Worm (Caenorhabditis elegans) whole organism, L4/young adult: Measurements from ENCODE around the gene str-55.

Experiments
- W03F9.2 ChIP-seq: fragments of 150-350 bp; optimal IDR thresholded peaks from 2 replicates; lab custom pipeline; 2014; ENCODE audit warnings: missing biosample characterization, missing genetic modification characterization
- dao-5 ChIP-seq: sonication (generic microtip); optimal IDR thresholded peaks from 2 replicates; lab custom pipeline; 2016; ENCODE audit warnings: missing genotype, missing genetic modification characterization, moderate library complexity, missing compliant biosample characterization
- him-1 ChIP-seq: sonication (generic microtip); optimal IDR thresholded peaks from 2 replicates; lab custom pipeline; 2016; ENCODE audit warnings: missing genotype, missing genetic modification reagents, missing genetic modification characterization, missing compliant biosample characterization

str-55 gene

DNA sequence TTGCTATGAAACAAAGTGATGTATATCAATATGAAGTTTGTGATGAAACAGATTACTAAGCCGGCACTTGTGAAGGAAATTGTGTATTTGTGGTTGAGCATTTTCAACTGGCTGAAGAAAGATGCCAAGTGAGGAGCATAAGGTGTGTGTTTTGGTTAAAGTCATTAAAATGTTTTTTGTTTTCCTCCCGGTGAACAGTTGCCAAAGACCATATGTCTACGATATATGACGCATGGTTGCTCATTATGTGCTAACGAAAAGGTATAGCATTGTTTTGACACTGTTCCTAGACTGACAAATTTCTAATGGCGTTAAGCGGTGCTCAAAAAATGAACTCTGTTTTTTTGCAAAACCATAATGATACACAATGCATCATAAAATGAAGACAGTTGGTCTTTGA is at the start of gene str-55:
Gene str-55, minus strand, starts transcription at position 101 of the 400 bp plus-strand sequence.
- TF ChIP-seq W03F9.2 (tag; lab: Kevin White, UChicago) (no peak), dao-5 (tag; lab: Kevin White, UChicago) (no peak), him-1 (tag; lab: Kevin White, UChicago) (no peak)

DNA sequence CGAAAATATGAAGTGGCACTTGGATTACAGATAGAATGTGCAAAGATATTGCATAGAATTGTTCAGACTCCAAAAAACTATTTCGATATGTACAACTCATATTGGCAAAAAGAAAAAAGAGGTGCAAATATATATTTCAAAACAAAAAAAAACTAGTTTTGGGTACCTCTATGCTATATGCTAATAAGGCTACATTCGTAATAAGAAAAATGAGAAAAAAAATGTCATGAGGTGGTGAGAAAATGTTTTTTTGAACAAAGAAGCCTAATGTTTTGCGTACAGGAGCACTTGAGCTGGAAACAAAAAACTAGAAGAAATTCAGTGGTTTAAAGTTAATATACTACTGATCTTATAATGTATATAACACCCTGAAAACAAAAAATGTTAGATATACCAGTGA is 44.0 kb upstream of the str-55 start, which contains the start of gene srh-142:
Gene srh-142, minus strand, starts transcription at position 101 of the 400 bp plus-strand sequence.
- TF ChIP-seq dao-5 (tag; lab: Kevin White, UChicago) (no peak), him-1 (tag; lab: Kevin White, UChicago) (no peak), W03F9.2 (tag; lab: Kevin White, UChicago) (no peak)

DNA sequence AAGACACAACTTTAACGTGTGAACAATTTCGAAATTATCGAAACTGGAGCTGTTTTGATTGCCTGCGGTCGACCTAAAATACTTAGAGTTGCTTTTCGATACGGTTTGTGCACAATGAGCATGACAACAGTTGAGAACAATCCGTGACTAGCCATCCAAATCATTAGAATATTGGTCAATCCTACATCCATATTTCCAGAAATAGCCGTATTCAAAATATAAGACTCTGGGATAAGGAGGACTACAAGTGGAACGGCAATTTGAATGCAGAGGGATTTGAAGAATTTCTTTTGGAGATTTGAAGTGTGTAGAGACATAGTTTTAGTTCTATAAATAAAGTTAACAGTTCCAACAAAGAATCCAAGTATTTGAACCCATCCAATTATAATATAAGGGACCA is 42.5 kb upstream of the str-55 start:
- TF ChIP-seq him-1 (tag; lab: Kevin White, UChicago) (no peak), dao-5 (tag; lab: Kevin White, UChicago) (no peak), W03F9.2 (tag; lab: Kevin White, UChicago) (no peak)

DNA sequence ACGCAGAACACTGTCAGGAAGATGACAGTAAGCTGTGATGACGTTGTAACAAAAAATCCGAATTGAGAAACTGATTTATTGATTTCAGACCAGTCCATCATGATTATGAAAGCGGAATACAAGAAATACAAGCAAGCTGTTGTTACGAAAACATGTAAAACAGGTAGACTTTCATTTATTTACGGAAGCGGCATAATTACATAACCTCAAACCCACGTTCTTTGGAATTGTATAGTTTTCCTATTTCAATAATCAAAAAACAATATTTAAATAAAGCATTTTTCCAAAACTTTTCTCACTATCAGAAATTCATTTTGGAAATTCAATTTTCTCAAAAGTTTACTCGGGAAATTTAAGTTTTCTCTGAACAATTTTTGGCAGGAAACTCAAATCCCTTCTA is 41.8 kb upstream of the str-55 start, which contains the start of gene str-15:
Gene str-15, minus strand, starts transcription at position 101 of the 400 bp plus-strand sequence.
- TF ChIP-seq W03F9.2 (tag; lab: Kevin White, UChicago) (no peak), dao-5 (tag; lab: Kevin White, UChicago) (no peak), him-1 (tag; lab: Kevin White, UChicago) (no peak)

DNA sequence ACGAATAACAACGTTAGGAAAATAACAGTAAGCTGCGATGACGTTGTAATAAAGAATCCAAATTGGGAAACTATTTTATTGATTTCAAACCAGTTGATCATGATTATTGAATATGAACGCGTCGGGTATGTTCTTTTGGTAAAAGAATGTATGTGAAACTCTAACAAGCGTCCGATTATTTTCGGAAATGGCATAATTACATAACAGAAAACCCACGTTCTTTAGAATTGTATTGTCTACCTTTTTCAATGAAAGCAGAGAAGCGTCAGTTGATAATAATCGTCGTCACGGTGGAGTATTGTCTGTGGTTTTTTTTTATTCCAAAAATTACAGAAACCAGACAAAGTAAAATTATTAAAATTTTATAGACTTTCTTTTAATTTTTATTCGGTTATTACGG is 38.2 kb upstream of the str-55 start, which contains the start of gene str-14:
Gene str-14, minus strand, starts transcription at position 101 of the 400 bp plus-strand sequence.
- TF ChIP-seq W03F9.2 (tag; lab: Kevin White, UChicago) = no peak
- TF ChIP-seq dao-5 (tag; lab: Kevin White, UChicago) = no peak
- no peak for TF ChIP-seq him-1 (tag; lab: Kevin White, UChicago)

DNA sequence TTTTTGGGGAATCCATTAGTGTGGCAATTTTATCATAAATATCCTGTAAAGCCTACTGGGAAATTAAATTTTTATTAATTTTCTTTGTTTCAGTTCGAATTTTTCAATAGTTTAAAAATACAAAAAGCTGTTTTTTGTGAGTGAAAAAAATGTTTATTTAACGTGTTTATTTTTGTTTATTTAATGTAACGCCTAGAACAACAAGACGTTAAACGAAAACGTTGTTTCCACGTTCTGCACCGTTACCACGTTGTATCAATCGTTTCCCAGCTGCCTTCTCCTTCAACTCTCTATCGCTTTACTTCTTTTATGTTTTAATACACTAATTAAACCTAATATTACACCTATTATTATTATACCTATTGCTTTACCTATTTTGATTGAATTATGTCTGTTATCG is 30.8 kb upstream of the str-55 start, which contains the start of gene T08G3.13:
Gene T08G3.13, plus strand, starts transcription at position 301 of the 400 bp plus-strand sequence.
- TF ChIP-seq W03F9.2 (tag; lab: Kevin White, UChicago) = no peak
- TF ChIP-seq him-1 (tag; lab: Kevin White, UChicago) = no peak
- TF ChIP-seq dao-5 (tag; lab: Kevin White, UChicago) = no peak

DNA sequence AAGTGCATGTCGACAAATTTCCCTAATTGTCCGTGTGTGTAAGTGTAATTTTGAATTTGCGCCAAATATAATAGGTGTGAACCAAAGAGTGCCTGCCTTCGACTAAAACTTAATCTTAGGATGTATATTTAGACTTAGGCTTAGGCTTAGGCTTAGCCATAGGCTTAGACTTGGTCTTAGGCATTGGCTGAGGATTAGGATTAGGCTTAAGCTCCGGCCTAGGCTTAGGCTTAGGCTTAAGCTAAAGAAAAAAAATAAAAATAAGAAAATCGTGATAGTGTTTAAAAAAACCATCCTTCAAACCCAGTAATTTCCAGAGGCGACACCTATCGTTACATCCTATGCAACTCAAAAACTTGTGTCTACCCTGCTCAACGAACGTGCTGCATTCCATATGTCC is 29.3 kb upstream of the str-55 start:
- TF ChIP-seq dao-5 (tag; lab: Kevin White, UChicago) = no peak
- no peak for TF ChIP-seq him-1 (tag; lab: Kevin White, UChicago)
- TF ChIP-seq W03F9.2 (tag; lab: Kevin White, UChicago) = no peak

DNA sequence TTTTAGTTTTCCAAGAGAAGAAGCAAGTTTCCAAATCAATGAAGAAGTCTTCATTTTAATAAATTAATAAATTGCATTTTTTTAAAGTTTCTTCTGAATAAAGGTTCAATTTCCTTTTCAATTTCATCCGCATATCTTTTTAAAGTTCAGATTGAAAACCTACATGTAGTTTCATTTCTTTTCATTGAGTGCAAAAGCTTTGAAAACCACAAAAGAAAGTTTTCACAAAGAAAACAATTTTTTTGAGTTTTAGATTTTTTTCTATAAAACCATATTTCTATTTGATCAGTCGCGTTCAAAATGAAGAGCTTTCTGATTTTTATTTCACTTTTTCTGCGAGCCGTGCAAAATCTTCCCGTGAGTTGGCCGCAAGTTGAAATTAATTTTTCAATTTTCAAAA is 28.8 kb upstream of the str-55 start, which contains the start of gene T08G3.6:
Gene T08G3.6, plus strand, starts transcription at position 301 of the 400 bp plus-strand sequence.
- TF ChIP-seq him-1 (tag; lab: Kevin White, UChicago) = no peak
- no peak for TF ChIP-seq dao-5 (tag; lab: Kevin White, UChicago)
- TF ChIP-seq W03F9.2 (tag; lab: Kevin White, UChicago) = no peak

DNA sequence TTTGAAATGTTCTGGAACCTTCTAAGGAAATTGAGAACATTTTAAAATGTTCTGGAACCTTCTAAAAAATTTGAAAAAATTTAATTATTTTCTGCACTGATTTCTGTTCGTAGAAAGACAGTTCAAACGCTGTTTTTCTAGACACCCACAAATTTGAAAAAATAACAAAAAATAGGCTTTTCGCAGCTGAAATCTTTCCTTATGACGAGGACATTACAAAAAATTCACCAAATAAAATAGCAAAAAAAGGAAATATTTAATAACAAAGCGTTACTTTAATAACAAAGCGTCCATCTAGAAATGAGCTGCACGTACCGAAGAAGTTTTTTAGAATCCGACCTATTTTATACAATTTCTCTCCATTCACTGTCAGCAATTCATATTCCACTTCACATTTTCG is 26.7 kb upstream of the str-55 start, which contains the start of gene srh-141:
Gene srh-141, plus strand, starts transcription at position 301 of the 400 bp plus-strand sequence.
- TF ChIP-seq W03F9.2 (tag; lab: Kevin White, UChicago) (no peak), dao-5 (tag; lab: Kevin White, UChicago) (no peak), him-1 (tag; lab: Kevin White, UChicago) (no peak)

DNA sequence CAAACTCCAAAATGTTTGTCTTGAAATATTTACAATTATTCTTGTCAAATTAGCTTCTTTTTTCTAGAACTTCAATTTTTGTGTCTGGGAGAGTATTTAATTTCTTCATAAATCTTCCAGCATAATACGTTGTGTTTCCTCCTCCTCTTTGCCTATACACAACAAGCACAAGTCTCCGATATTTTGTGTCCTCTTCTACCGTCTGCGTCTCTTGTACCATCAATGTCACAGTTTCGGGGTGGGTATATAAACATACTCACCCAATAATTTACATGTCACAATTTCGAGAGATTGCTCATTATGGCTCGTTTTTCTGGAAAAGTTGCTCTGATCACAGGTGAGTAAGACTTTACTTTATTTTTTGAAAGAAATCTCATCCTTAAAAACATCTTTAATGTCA is 20.6 kb upstream of the str-55 start, which contains the start of gene F26D2.15:
Gene F26D2.15, plus strand, starts transcription at position 301 of the 400 bp plus-strand sequence.
- no peak for TF ChIP-seq him-1 (tag; lab: Kevin White, UChicago)
- TF ChIP-seq W03F9.2 (tag; lab: Kevin White, UChicago) = no peak
- no peak for TF ChIP-seq dao-5 (tag; lab: Kevin White, UChicago)

DNA sequence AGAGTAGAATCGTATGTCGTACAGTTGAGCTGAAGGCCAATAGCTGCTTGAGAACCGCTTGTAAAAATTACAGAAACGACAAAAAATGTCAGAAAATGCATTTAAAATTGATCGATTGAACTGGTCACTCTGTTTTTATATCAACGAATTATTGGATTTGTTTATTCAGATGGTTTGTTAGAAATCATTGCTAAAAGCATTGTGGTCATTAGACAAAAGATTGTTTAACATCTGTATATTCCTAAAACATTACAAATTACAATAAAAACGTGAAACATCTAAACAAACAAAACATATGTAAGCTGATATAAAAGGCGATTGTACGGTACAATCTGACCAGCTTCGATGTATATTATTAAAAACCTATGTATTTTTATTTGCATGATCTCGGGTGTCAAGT is 18.6 kb upstream of the str-55 start, which contains the start of the genes F26D2.13 and F26D2.14:
Gene F26D2.13, minus strand, starts transcription at position 101 of the 400 bp plus-strand sequence.
Gene F26D2.14, plus strand, starts transcription at position 346 of the 400 bp plus-strand sequence.
- TF ChIP-seq W03F9.2 (tag; lab: Kevin White, UChicago) = no peak
- TF ChIP-seq dao-5 (tag; lab: Kevin White, UChicago) = no peak
- TF ChIP-seq him-1 (tag; lab: Kevin White, UChicago) = no peak

DNA sequence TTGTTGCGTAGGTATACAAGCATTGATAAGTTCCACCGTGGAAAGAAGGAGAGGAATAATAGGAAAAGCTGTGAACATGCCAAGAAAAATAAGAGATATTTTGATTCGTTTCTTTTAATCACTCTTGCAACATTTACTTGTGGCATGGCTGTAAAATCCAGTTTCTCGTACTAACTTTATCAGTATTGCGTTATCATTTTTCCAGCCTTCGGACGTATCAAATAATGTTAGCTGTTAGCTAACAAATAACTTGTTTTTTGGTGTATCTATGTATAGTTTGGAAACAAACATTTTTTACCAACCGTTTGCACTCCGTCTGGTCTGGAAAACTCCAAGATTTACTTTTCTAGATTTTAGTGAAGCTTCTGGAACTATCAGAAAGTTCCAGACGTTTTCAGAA is 16.6 kb upstream of the str-55 start, which contains the start of gene clec-234:
Gene clec-234, minus strand, starts transcription at position 101 of the 400 bp plus-strand sequence.
- TF ChIP-seq him-1 (tag; lab: Kevin White, UChicago) = no peak
- TF ChIP-seq dao-5 (tag; lab: Kevin White, UChicago) = no peak
- TF ChIP-seq W03F9.2 (tag; lab: Kevin White, UChicago) = no peak

DNA sequence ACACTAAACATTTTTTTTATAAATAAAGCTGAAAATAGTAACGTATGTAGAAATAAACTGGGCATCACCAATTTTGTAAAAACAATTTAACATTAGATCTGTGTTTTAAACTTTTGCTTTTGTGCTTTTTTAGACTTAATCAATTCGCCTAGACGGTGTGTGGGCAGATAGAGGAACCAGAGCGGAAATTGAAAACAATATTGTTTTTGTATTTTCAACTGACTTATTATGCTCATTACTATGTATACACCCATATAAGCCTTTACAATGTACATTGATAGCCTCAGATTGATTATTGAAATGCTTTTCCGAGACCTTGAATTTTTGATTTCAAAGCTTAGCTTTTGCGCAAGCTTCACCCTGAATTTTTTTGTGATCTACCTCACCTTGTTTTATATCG is 13.0 kb upstream of the str-55 start, which contains the start of gene str-73:
Gene str-73, plus strand, starts transcription at position 301 of the 400 bp plus-strand sequence.
- TF ChIP-seq W03F9.2 (tag; lab: Kevin White, UChicago) (no peak), dao-5 (tag; lab: Kevin White, UChicago) (no peak), him-1 (tag; lab: Kevin White, UChicago) (no peak)
